Fruit fly (Drosophila melanogaster) whole organism, prepupa: ENCODE results near the gene CG10035.

Experiments
- CG10669 ChIP-seq: fragments of 200-800 bp; sonication (Bioruptor generic); optimal IDR thresholded peaks from 3 replicates; lab custom pipeline; 2018; ENCODE audit warnings: missing biosample characterization, mild to moderate bottlenecking, missing genetic modification characterization, moderate library complexity
- CG11294 ChIP-seq: fragments of 200-800 bp; sonication (Bioruptor generic); IDR thresholded peaks from 2 replicates; pipeline ENCODE4 v1.3.6; 2022; ENCODE audit warnings: missing biosample characterization, missing genetic modification characterization
- CG11762 ChIP-seq: fragments of 200-800 bp; sonication (Bioruptor generic); optimal IDR thresholded peaks from 3 replicates; lab custom pipeline; 2016; ENCODE audit warnings: missing biosample characterization, missing genetic modification characterization; ENCODE audit not compliant: insufficient read depth
- CG11902 ChIP-seq: fragments of 200-800 bp; sonication (Bioruptor generic); optimal IDR thresholded peaks from 3 replicates; lab custom pipeline; 2016; ENCODE audit warnings: missing biosample characterization, missing genetic modification characterization
- CG15336 ChIP-seq: fragments of 200-800 bp; sonication (Bioruptor generic); IDR thresholded peaks from 2 replicates; pipeline ENCODE4 v1.3.6; 2022; ENCODE audit warnings: missing biosample characterization, missing genetic modification characterization
- CG1621 ChIP-seq: fragments of 200-800 bp; sonication (Bioruptor generic); optimal IDR thresholded peaks from 3 replicates; lab custom pipeline; 2018; ENCODE audit warnings: missing biosample characterization, mild to moderate bottlenecking, missing genetic modification characterization
- CG16779 ChIP-seq: fragments of 200-800 bp; sonication (Bioruptor generic); optimal IDR thresholded peaks from 3 replicates; lab custom pipeline; 2017; ENCODE audit warnings: missing biosample characterization, mild to moderate bottlenecking, missing genetic modification characterization
- CG3032 ChIP-seq: fragments of 200-800 bp; optimal IDR thresholded peaks from 2 replicates; lab custom pipeline; 2019; ENCODE audit warnings: missing biosample characterization, mild to moderate bottlenecking, missing genetic modification characterization, moderate library complexity
- CG32006 ChIP-seq: fragments of 200-800 bp; sonication (Bioruptor generic); optimal IDR thresholded peaks from 3 replicates; lab custom pipeline; 2017; ENCODE audit warnings: missing biosample characterization, mild to moderate bottlenecking, missing genetic modification characterization
- CG34406 ChIP-seq: fragments of 200-800 bp; sonication (Bioruptor generic); optimal IDR thresholded peaks from 3 replicates; lab custom pipeline; 2016; ENCODE audit warnings: missing biosample characterization, missing genetic modification characterization
- CG3919 ChIP-seq: fragments of 200-800 bp; sonication (Bioruptor generic); optimal IDR thresholded peaks from 3 replicates; lab custom pipeline; 2016; ENCODE audit warnings: missing biosample characterization, missing genetic modification characterization
- CG6276 ChIP-seq: fragments of 200-800 bp; sonication (Bioruptor generic); optimal IDR thresholded peaks from 2 replicates; lab custom pipeline; 2017; ENCODE audit warnings: missing biosample characterization, mild to moderate bottlenecking, missing genetic modification characterization
- CG6808 ChIP-seq: fragments of 200-800 bp; sonication (Bioruptor generic); optimal IDR thresholded peaks from 3 replicates; lab custom pipeline; 2017; ENCODE audit warnings: missing biosample characterization, missing genetic modification characterization, mild to moderate bottlenecking, moderate library complexity, missing genetic modification reagents
- CG7368 ChIP-seq: fragments of 200-800 bp; sonication (Bioruptor generic); optimal IDR thresholded peaks from 3 replicates; lab custom pipeline; 2016; ENCODE audit warnings: missing biosample characterization, missing genetic modification characterization
- CG8119 ChIP-seq: fragments of 200-800 bp; sonication (Bioruptor generic); IDR thresholded peaks from 3 replicates; pipeline ENCODE4 v1.3.6; 2022; ENCODE audit warnings: missing biosample characterization, missing genetic modification characterization
- CG8319 ChIP-seq: fragments of 200-800 bp; sonication (Bioruptor generic); optimal IDR thresholded peaks from 3 replicates; lab custom pipeline; 2016; ENCODE audit warnings: missing biosample characterization, missing genetic modification characterization
- CG8632 ChIP-seq: fragments of 200-800 bp; sonication (Bioruptor generic); optimal IDR thresholded peaks from 3 replicates; lab custom pipeline; 2016; ENCODE audit warnings: missing biosample characterization, missing genetic modification characterization
- CG9139 ChIP-seq: fragments of 200-800 bp; sonication (Bioruptor generic); optimal IDR thresholded peaks from 3 replicates; lab custom pipeline; 2017; ENCODE audit warnings: missing biosample characterization, mild to moderate bottlenecking, missing genetic modification characterization
- Eip75B ChIP-seq: fragments of 200-800 bp; sonication (Bioruptor generic); optimal IDR thresholded peaks from 3 replicates; lab custom pipeline; 2016; ENCODE audit warnings: missing biosample characterization, missing genetic modification characterization
- Eip78C ChIP-seq: fragments of 200-800 bp; sonication (Bioruptor generic); peaks from one replicate; lab custom pipeline; 2016; ENCODE audit warnings: missing biosample characterization, missing genetic modification characterization
- Eip93F ChIP-seq: fragments of 200-800 bp; sonication (Bioruptor generic); optimal IDR thresholded peaks from 2 replicates; lab custom pipeline; 2016; ENCODE audit warnings: missing biosample characterization, mild to moderate bottlenecking, missing genetic modification characterization
- Ets21C ChIP-seq: fragments of 200-800 bp; sonication (Bioruptor generic); optimal IDR thresholded peaks from 3 replicates; lab custom pipeline; 2016; ENCODE audit warnings: missing biosample characterization, missing genetic modification characterization
- Ets96B ChIP-seq: fragments of 200-800 bp; optimal IDR thresholded peaks from 2 replicates; lab custom pipeline; 2019; ENCODE audit warnings: missing biosample characterization, mild to moderate bottlenecking, missing genetic modification characterization, moderate library complexity
- Gug ChIP-seq: fragments of 200-800 bp; sonication (Bioruptor generic); IDR thresholded peaks from 2 replicates; pipeline ENCODE4 v1.3.6; 2022; ENCODE audit warnings: missing biosample characterization, missing genetic modification characterization
- Hr39 ChIP-seq: fragments of 200-800 bp; sonication (Bioruptor generic); optimal IDR thresholded peaks from 2 replicates; lab custom pipeline; 2016; ENCODE audit warnings: missing biosample characterization, missing genetic modification characterization
- Hr4 ChIP-seq: fragments of 200-800 bp; sonication (Bioruptor generic); optimal IDR thresholded peaks from 3 replicates; lab custom pipeline; 2016; ENCODE audit warnings: missing biosample characterization, missing genetic modification characterization
- Lpt ChIP-seq: fragments of 200-800 bp; sonication (Bioruptor generic); optimal IDR thresholded peaks from 3 replicates; lab custom pipeline; 2016; ENCODE audit warnings: missing biosample characterization, missing genetic modification characterization
- Met ChIP-seq: fragments of 200-800 bp; sonication (Bioruptor generic); optimal IDR thresholded peaks from 3 replicates; lab custom pipeline; 2016; ENCODE audit warnings: missing biosample characterization, missing genetic modification characterization
- Sox102F ChIP-seq: fragments of 200-800 bp; sonication (Bioruptor generic); optimal IDR thresholded peaks from 2 replicates; lab custom pipeline; 2016; ENCODE audit warnings: missing biosample characterization, mild to moderate bottlenecking, missing genetic modification characterization
- Sox14 ChIP-seq: fragments of 200-800 bp; sonication (Bioruptor generic); optimal IDR thresholded peaks from 3 replicates; lab custom pipeline; 2016; ENCODE audit warnings: missing biosample characterization, missing genetic modification characterization
- Sox15 ChIP-seq: fragments of 200-800 bp; sonication (Bioruptor generic); optimal IDR thresholded peaks from 3 replicates; lab custom pipeline; 2016; ENCODE audit warnings: missing biosample characterization, missing genetic modification characterization
- achi ChIP-seq: fragments of 200-800 bp; sonication (Bioruptor generic); optimal IDR thresholded peaks from 3 replicates; lab custom pipeline; 2016; ENCODE audit warnings: missing biosample characterization, missing genetic modification characterization
- acj6 ChIP-seq: fragments of 200-800 bp; sonication (Bioruptor generic); optimal IDR thresholded peaks from 3 replicates; lab custom pipeline; 2016; ENCODE audit warnings: missing biosample characterization, missing genetic modification characterization
- eg ChIP-seq: fragments of 200-800 bp; sonication (Bioruptor generic); IDR thresholded peaks from 3 replicates; pipeline ENCODE4 v1.3.6; 2022; ENCODE audit warnings: missing biosample characterization, missing genetic modification characterization
- esn ChIP-seq: fragments of 200-800 bp; sonication (Bioruptor generic); optimal IDR thresholded peaks from 2 replicates; lab custom pipeline; 2016; ENCODE audit warnings: missing biosample characterization, mild to moderate bottlenecking, missing genetic modification characterization, moderate library complexity
- fd59A ChIP-seq: fragments of 200-800 bp; sonication (Bioruptor generic); optimal IDR thresholded peaks from 2 replicates; lab custom pipeline; 2017; ENCODE audit warnings: missing biosample characterization, mild to moderate bottlenecking, missing genetic modification characterization, missing genetic modification reagents
- fkh ChIP-seq: fragments of 200-800 bp; sonication (Bioruptor generic); optimal IDR thresholded peaks from 3 replicates; lab custom pipeline; 2017; ENCODE audit warnings: missing biosample characterization, mild to moderate bottlenecking, missing genetic modification characterization, moderate library complexity
- pdm3 ChIP-seq: fragments of 200-800 bp; sonication (Bioruptor generic); optimal IDR thresholded peaks from 3 replicates; lab custom pipeline; 2016; ENCODE audit warnings: missing biosample characterization, missing genetic modification characterization
- salr ChIP-seq, 2 experiments: fragments of 200-800 bp; sonication (Bioruptor generic); optimal IDR thresholded peaks; 3 replicates each; lab custom pipeline; 2016 to 2018; ENCODE audit warnings: missing biosample characterization in 2 of 2, missing genetic modification characterization in 2 of 2, mild to moderate bottlenecking in 1 of 2
- spab ChIP-seq: fragments of 200-800 bp; sonication (Bioruptor generic); optimal IDR thresholded peaks from 2 replicates; lab custom pipeline; 2017; ENCODE audit warnings: missing biosample characterization, mild to moderate bottlenecking, missing genetic modification characterization, missing genetic modification reagents
- ss ChIP-seq, 2 experiments: fragments of 200-800 bp; sonication (Bioruptor generic); optimal IDR thresholded peaks; 2 replicates in 1 of 2; 3 replicates in 1 of 2; lab custom pipeline; 2017 to 2018; ENCODE audit warnings: mild to moderate bottlenecking in 2 of 2, missing biosample characterization in 2 of 2, missing genetic modification characterization in 2 of 2, moderate library complexity in 1 of 2
- svp ChIP-seq: fragments of 200-800 bp; sonication (Bioruptor generic); peaks from one replicate; lab custom pipeline; 2016; ENCODE audit warnings: missing biosample characterization, missing genetic modification characterization
- topi ChIP-seq: fragments of 200-800 bp; sonication (Bioruptor generic); optimal IDR thresholded peaks from 3 replicates; lab custom pipeline; 2016; ENCODE audit warnings: missing biosample characterization, missing genetic modification characterization
- vri ChIP-seq: fragments of 200-800 bp; sonication (Bioruptor generic); optimal IDR thresholded peaks from 3 replicates; lab custom pipeline; 2016; ENCODE audit warnings: missing biosample characterization, mild to moderate bottlenecking, missing genetic modification characterization

Gene CG10035

dm6 chr3R:12381130-12381700, 1.3 kb downstream of the CG10035 start (continued):
- TF ChIP-seq CG11762 (GFP tag; lab: Kevin White, UChicago) (no peak), Hr4 (GFP tag; lab: Kevin White, UChicago) (peak; percentile 54), CG11294 (GFP tag; lab: Robert Waterston, UW) (peak; percentile 31; the same call in 1 of the 2 replicates), CG8319 (GFP tag; lab: Kevin White, UChicago) (no peak), acj6 (GFP tag; lab: Kevin White, UChicago) (no peak), svp (peak; percentile 70), Eip75B (no peak), CG8632 (GFP tag; lab: Kevin White, UChicago) (no peak), CG11902 (GFP tag; lab: Kevin White, UChicago) (no peak), Eip78C (GFP tag; lab: Kevin White, UChicago) (peak; percentile 60), Hr39 (no peak), Sox14 (GFP tag; lab: Kevin White, UChicago) (peak; percentile 0), CG32006 (peak; percentile 78), CG3919 (no peak)
- TF ChIP-seq, all 60 proteins: peak for 18

dm6 chr3R:12379708-12380107, 2.8 kb downstream of the CG10035 start, which contains the start of gene GstD8:
Gene GstD8 (plus strand): TSS chr3R:12380008.
- TF ChIP-seq topi (no peak), CG10669 (GFP tag; lab: Kevin White, UChicago) (no peak), fd59A (GFP tag; lab: Kevin White, UChicago) (no peak), CG6808 (no peak), Sox15 (GFP tag; lab: Kevin White, UChicago) (no peak), CG8119 (no peak), ss (GFP tag; optimal IDR thresholded peaks at IDR 0.05; lab: Kevin White, UChicago) (no peak), CG34406 (GFP tag; lab: Kevin White, UChicago) (no peak), Eip75B (no peak), fkh (GFP tag; lab: Kevin White, UChicago) (no peak), salr (GFP tag; optimal IDR thresholded peaks at IDR 0.05; lab: Kevin White, UChicago) (no peak), Met (GFP tag; lab: Kevin White, UChicago) (no peak), eg (no peak), CG7368 (GFP tag; lab: Kevin White, UChicago) (no peak), Ets21C (no peak), CG16779 (tag; lab: Kevin White, UChicago) (no peak), esn (GFP tag; lab: Kevin White, UChicago) (no peak), Eip93F (GFP tag; lab: Kevin White, UChicago) (no peak), CG6276 (GFP tag; lab: Kevin White, UChicago) (no peak), spab (GFP tag; lab: Kevin White, UChicago) (no peak)

dm6 chr3R:12379249-12379648, 3.2 kb downstream of the CG10035 start:
- no peak for TF ChIP-seq Ets96B (tag; lab: Kevin White, UChicago)
- TF ChIP-seq vri (GFP tag; lab: Kevin White, UChicago): peak; percentile 84

- TF ChIP-seq CG9139 (GFP tag; lab: Kevin White, UChicago) (no peak), CG15336 (GFP tag; lab: Robert Waterston, UW) (no peak), Sox102F (GFP tag; lab: Kevin White, UChicago) (no peak), fd59A (GFP tag; lab: Kevin White, UChicago) (no peak), fkh (GFP tag; lab: Kevin White, UChicago) (no peak), Lpt (GFP tag; lab: Kevin White, UChicago) (no peak), CG7368 (GFP tag; lab: Kevin White, UChicago) (no peak), CG3032 (no peak), CG11762 (GFP tag; lab: Kevin White, UChicago) (no peak), CG1621 (tag; lab: Kevin White, UChicago) (no peak), Eip75B (no peak), Gug (GFP tag; lab: Robert Waterston, UW) (no peak), pdm3 (GFP tag; lab: Kevin White, UChicago) (no peak), Eip93F (GFP tag; lab: Kevin White, UChicago) (no peak), CG8319 (GFP tag; lab: Kevin White, UChicago) (no peak), Ets96B (tag; lab: Kevin White, UChicago) (no peak), achi (GFP tag; lab: Kevin White, UChicago) (no peak), CG8632 (GFP tag; lab: Kevin White, UChicago) (no peak), Hr4 (GFP tag; lab: Kevin White, UChicago) (no peak)
These were observed 4.3 kb downstream of the CG10035 start, which contains the start of gene GstD7 for dm6 chr3R:12378200-12378599. Gene GstD7 (plus strand): TSS chr3R:12378500.
